Worm (Caenorhabditis elegans) whole organism, young adult: ENCODE results near the gene W04G3.7.

Experiments
- B0035.1 ChIP-seq: sonication (generic microtip); optimal IDR thresholded peaks from 2 replicates; lab custom pipeline; 2016; ENCODE audit warnings: missing genetic modification characterization, mild to moderate bottlenecking, missing compliant biosample characterization, missing genotype, missing genetic modification reagents
- B0336.3 ChIP-seq: fragments of 200-800 bp; sonication (Bioruptor generic); IDR thresholded peaks from 2 replicates; pipeline ENCODE4 v1.3.6; 2022; ENCODE audit warnings: missing genetic modification characterization, missing compliant biosample characterization
- F10E7.11 ChIP-seq: sonication (generic microtip); optimal IDR thresholded peaks from 2 replicates; lab custom pipeline; 2017; ENCODE audit warnings: mild to moderate bottlenecking, missing genetic modification characterization, moderate library complexity, missing compliant biosample characterization
- F52B5.7 ChIP-seq: sonication (generic microtip); optimal IDR thresholded peaks from 2 replicates; lab custom pipeline; 2016; ENCODE audit warnings: mild to moderate bottlenecking, missing genetic modification characterization, missing compliant biosample characterization
- Y67H2A.10 ChIP-seq: fragments of 200-800 bp; sonication (Bioruptor generic); conservative IDR thresholded peaks from 2 replicates; pipeline ENCODE4 v1.3.6; 2022; ENCODE audit warnings: missing genetic modification reagents, missing genetic modification characterization, missing compliant biosample characterization
- atf-7 ChIP-seq: sonication (generic microtip); optimal IDR thresholded peaks from 2 replicates; lab custom pipeline; 2017; ENCODE audit warnings: mild to moderate bottlenecking, missing genetic modification characterization, missing compliant biosample characterization
- attf-3 ChIP-seq: fragments of 200-800 bp; sonication (Bioruptor generic); conservative IDR thresholded peaks from 2 replicates; pipeline ENCODE4 v1.3.6; 2022; ENCODE audit warnings: missing genetic modification reagents, missing genetic modification characterization, missing compliant biosample characterization
- bed-2 ChIP-seq: fragments of 200-800 bp; sonication (Bioruptor generic); IDR thresholded peaks from 2 replicates; pipeline ENCODE4 v1.3.6; 2022; ENCODE audit warnings: missing genetic modification reagents, missing genetic modification characterization, missing compliant biosample characterization
- cebp-1 ChIP-seq, 2 experiments: fragments of 200-800 bp in 1 of 2; sonication (Bioruptor generic) in 1 of 2; sonication (generic microtip) in 1 of 2; IDR thresholded peaks in 1 of 2; optimal IDR thresholded peaks in 1 of 2; 2 replicates each; pipeline versions ENCODE4 v1.3.6 to Lab custom; 2017 to 2022; ENCODE audit warnings: missing compliant biosample characterization in 2 of 2, missing genetic modification characterization in 2 of 2, mild to moderate bottlenecking in 1 of 2, missing genetic modification reagents in 1 of 2, moderate library complexity in 1 of 2
- dox-1 ChIP-seq: fragments of 200-800 bp; sonication (Bioruptor generic); IDR thresholded peaks from 2 replicates; pipeline ENCODE4 v1.3.6; 2022; ENCODE audit warnings: missing genetic modification reagents, missing genetic modification characterization, missing compliant biosample characterization
- egl-18 ChIP-seq: fragments of 200-800 bp; sonication (Bioruptor generic); IDR thresholded peaks from 2 replicates; pipeline ENCODE4 v1.3.6; 2022; ENCODE audit warnings: missing genetic modification reagents, missing genetic modification characterization, missing compliant biosample characterization
- egrh-3 ChIP-seq: fragments of 200-800 bp; sonication (Bioruptor generic); IDR thresholded peaks from 2 replicates; pipeline ENCODE4 v1.3.6; 2022; ENCODE audit warnings: missing genetic modification reagents, missing genetic modification characterization, missing compliant biosample characterization
- ekl-4 ChIP-seq: fragments of 200-800 bp; sonication (Bioruptor generic); IDR thresholded peaks from 2 replicates; pipeline ENCODE4 v1.3.6; 2022; ENCODE audit warnings: missing genetic modification reagents, missing genetic modification characterization, missing compliant biosample characterization
- ets-4 ChIP-seq: fragments of 200-800 bp; sonication (Bioruptor generic); optimal IDR thresholded peaks from 2 replicates; lab custom pipeline; 2018; ENCODE audit warnings: mild to moderate bottlenecking, missing genetic modification characterization, missing compliant biosample characterization
- fkh-3 ChIP-seq: sonication (generic microtip); optimal IDR thresholded peaks from 2 replicates; lab custom pipeline; 2016; ENCODE audit warnings: mild to moderate bottlenecking, missing genetic modification characterization, missing compliant biosample characterization
- him-1 ChIP-seq: sonication (generic microtip); optimal IDR thresholded peaks from 2 replicates; lab custom pipeline; 2016; ENCODE audit warnings: missing genotype, missing genetic modification reagents, missing genetic modification characterization, missing compliant biosample characterization
- hmg-20 ChIP-seq: fragments of 200-800 bp; sonication (Bioruptor generic); IDR thresholded peaks from 2 replicates; pipeline ENCODE4 v1.3.6; 2022; ENCODE audit warnings: missing genetic modification reagents, missing genetic modification characterization, missing compliant biosample characterization
- let-607 ChIP-seq, 2 experiments: fragments of 200-800 bp in 1 of 2; sonication (Bioruptor generic) in 1 of 2; sonication (generic microtip) in 1 of 2; optimal IDR thresholded peaks; 2 replicates each; lab custom pipeline; 2016 to 2018; ENCODE audit warnings: mild to moderate bottlenecking in 2 of 2, missing compliant biosample characterization in 2 of 2, missing genetic modification characterization in 2 of 2, moderate library complexity in 2 of 2, missing genotype in 1 of 2
- lin-26 ChIP-seq: fragments of 200-800 bp; sonication (Bioruptor generic); IDR thresholded peaks from 2 replicates; pipeline ENCODE4 v1.3.6; 2022; ENCODE audit warnings: missing genetic modification reagents, missing genetic modification characterization, missing compliant biosample characterization
- lin-35 ChIP-seq, 3 experiments: fragments of 150-350 bp in 2 of 3; sonication (generic microtip) in 1 of 3; optimal IDR thresholded peaks; 2 replicates each; lab custom pipeline; 2014 to 2018; ENCODE audit warnings: missing biosample characterization in 3 of 3, missing genetic modification characterization in 3 of 3, missing genetic modification reagents in 3 of 3
- lin-40 ChIP-seq: sonication (generic microtip); optimal IDR thresholded peaks from 2 replicates; lab custom pipeline; 2016; ENCODE audit warnings: missing genetic modification characterization, mild to moderate bottlenecking, missing compliant biosample characterization, missing genotype, missing genetic modification reagents
- lir-1 ChIP-seq: fragments of 200-800 bp; sonication (Bioruptor generic); conservative IDR thresholded peaks from 2 replicates; pipeline ENCODE4 v1.3.6; 2022; ENCODE audit warnings: missing genetic modification reagents, missing genetic modification characterization, missing compliant biosample characterization
- lsy-27 ChIP-seq: sonication (generic microtip); optimal IDR thresholded peaks from 2 replicates; lab custom pipeline; 2017; ENCODE audit warnings: missing genetic modification characterization, mild to moderate bottlenecking, missing compliant biosample characterization, antibody characterized with exemption, missing genotype, borderline replicate concordance; ENCODE audit not compliant: insufficient read depth
- madf-8 ChIP-seq: fragments of 200-800 bp; sonication (Bioruptor generic); conservative IDR thresholded peaks from 2 replicates; pipeline ENCODE4 v1.3.6; 2022; ENCODE audit warnings: missing genetic modification reagents, missing genetic modification characterization, missing compliant biosample characterization
- mcd-1 ChIP-seq: fragments of 200-800 bp; sonication (Bioruptor generic); IDR thresholded peaks from 2 replicates; pipeline ENCODE4 v1.3.6; 2022; ENCODE audit warnings: missing genetic modification reagents, missing genetic modification characterization, missing compliant biosample characterization
- mxl-1 ChIP-seq: sonication (generic microtip); optimal IDR thresholded peaks from 2 replicates; lab custom pipeline; 2016; ENCODE audit warnings: missing genetic modification characterization, missing compliant biosample characterization
- nfya-2 ChIP-seq: fragments of 200-800 bp; sonication (Bioruptor generic); IDR thresholded peaks from 2 replicates; pipeline ENCODE4 v1.3.6; 2022; ENCODE audit warnings: missing genetic modification reagents, missing genetic modification characterization, missing compliant biosample characterization
- nhr-179 ChIP-seq: sonication (generic microtip); optimal IDR thresholded peaks from 2 replicates; lab custom pipeline; 2016; ENCODE audit warnings: mild to moderate bottlenecking, missing genetic modification characterization, missing compliant biosample characterization
- nhr-27 ChIP-seq: fragments of 200-800 bp; sonication (Bioruptor generic); optimal IDR thresholded peaks from 2 replicates; lab custom pipeline; 2018; ENCODE audit warnings: mild to moderate bottlenecking, missing genetic modification characterization, moderate library complexity, missing compliant biosample characterization
- nhr-80 ChIP-seq: sonication (generic microtip); optimal IDR thresholded peaks from 2 replicates; lab custom pipeline; 2016; ENCODE audit warnings: missing genetic modification characterization, missing compliant biosample characterization
- pbrm-1 ChIP-seq: fragments of 200-800 bp; sonication (Bioruptor generic); IDR thresholded peaks from 2 replicates; pipeline ENCODE4 v1.3.6; 2022; ENCODE audit warnings: missing genetic modification reagents, missing genetic modification characterization, missing compliant biosample characterization
- pha-4 ChIP-seq: fragments of 150-350 bp; sonication (generic microtip); optimal IDR thresholded peaks from 2 replicates; lab custom pipeline; 2014; ENCODE audit warnings: missing biosample characterization, missing genetic modification reagents, missing genetic modification characterization
- rec-8 ChIP-seq, 2 experiments: sonication (generic microtip); optimal IDR thresholded peaks; 2 replicates each; lab custom pipeline; 2016; ENCODE audit warnings: mild to moderate bottlenecking in 2 of 2, missing genetic modification characterization in 2 of 2, missing genetic modification reagents in 2 of 2, missing genotype in 2 of 2, missing biosample characterization in 1 of 2, missing compliant biosample characterization in 1 of 2, moderate library complexity in 1 of 2
- rpc-1 ChIP-seq, 2 experiments: fragments of 150-350 bp in 1 of 2; sonication (generic microtip) in 1 of 2; optimal IDR thresholded peaks; 2 replicates each; lab custom pipeline; 2014 to 2018; ENCODE audit warnings: missing biosample characterization in 1 of 2, missing genetic modification characterization in 1 of 2, missing genetic modification reagents in 1 of 2, missing genotype in 1 of 2
- sdz-38 ChIP-seq: sonication (generic microtip); optimal IDR thresholded peaks from 2 replicates; lab custom pipeline; 2016; ENCODE audit warnings: missing genotype, missing genetic modification characterization, missing compliant biosample characterization
- snpc-3.4 ChIP-seq: sonication (generic microtip); optimal IDR thresholded peaks from 2 replicates; lab custom pipeline; 2017; ENCODE audit warnings: missing genetic modification characterization, mild to moderate bottlenecking, missing compliant biosample characterization, antibody characterized with exemption, moderate library complexity, missing genotype, missing genetic modification reagents
- tlf-1 ChIP-seq: fragments of 200-800 bp; sonication (Bioruptor generic); optimal IDR thresholded peaks from 2 replicates; lab custom pipeline; 2018; ENCODE audit warnings: mild to moderate bottlenecking, missing genetic modification characterization, missing compliant biosample characterization

W04G3.7 gene

DNA sequence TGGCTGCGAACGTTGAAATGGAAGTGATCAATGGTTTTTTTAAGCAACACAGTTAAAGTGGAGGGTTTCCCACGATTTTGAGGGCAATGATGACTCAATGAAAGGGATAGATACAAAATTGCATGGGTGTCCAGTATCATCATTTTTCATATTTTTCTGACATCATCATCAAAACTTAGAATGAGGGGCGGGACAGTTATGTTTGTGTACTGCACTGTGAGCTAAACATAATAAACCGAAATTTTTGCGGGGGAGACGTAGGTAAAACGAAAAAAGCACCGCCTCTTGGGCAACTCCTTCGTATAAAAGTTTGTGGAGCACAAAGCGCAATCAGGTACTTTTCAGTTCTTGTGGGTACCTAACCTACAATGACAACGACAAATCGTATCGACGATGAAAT, 31.4 kb downstream of the W04G3.7 start, which contains the start of gene C09F12.2:
Gene C09F12.2, plus strand, starts transcription at position 301 of the 400 bp plus-strand sequence.
- TF ChIP-seq snpc-3.4 (tag; lab: Kevin White, UChicago) (no peak), lin-40 (tag; lab: Kevin White, UChicago) (no peak)

DNA sequence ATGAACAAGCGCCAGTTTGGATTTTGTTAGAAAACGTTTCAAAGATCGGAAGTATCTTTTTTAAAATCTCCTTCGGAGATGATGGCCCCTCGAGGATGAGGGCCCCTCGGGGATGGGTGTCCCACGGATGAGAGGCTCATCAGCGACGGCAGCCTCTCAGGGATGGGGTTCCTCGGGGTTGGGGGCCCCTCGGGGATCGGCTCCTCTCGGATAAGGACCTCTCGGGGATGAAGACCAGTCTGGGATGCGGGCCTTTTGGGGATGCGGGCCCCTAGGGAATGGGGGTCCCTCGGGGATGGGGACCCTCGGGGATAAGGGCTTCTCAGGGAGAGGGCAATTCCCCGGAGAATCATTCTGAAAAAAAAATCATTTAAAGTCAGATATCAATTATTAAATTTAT, 34.7 kb downstream of the W04G3.7 start:
- TF ChIP-seq F52B5.7 (tag; lab: Kevin White, UChicago): no peak
- TF ChIP-seq egrh-3 (GFP tag; lab: Robert Waterston, UW): peak; percentile 94
- no peak for TF ChIP-seq lsy-27
- TF ChIP-seq rec-8 (tag; optimal IDR thresholded peaks at IDR 0.05; lab: Kevin White, UChicago): no peak
- TF ChIP-seq ekl-4 (GFP tag; lab: Robert Waterston, UW): peak; percentile 50; the same call in 1 of the 2 replicates
- no peak for TF ChIP-seq madf-8
- no peak for TF ChIP-seq him-1

DNA sequence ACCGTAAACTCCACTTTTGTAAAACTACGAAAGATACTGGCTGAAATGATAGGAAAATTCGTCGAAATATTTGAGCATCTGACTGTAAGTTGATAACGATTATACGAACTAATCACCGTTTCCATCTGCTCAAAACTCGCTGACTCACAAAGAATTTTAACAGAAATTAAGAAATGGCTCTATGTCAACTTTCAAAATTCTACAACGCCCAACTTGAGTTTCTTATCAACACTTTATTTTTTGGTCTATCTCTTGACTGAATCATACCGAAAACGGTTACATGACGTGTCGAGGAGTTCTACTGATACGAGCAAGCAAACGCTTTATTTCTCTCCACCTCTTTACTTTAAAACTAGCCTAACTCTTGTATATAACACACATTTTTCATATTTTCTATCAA, 37.9 kb downstream of the W04G3.7 start, which contains the start of gene clc-1:
Gene clc-1, plus strand, starts transcription at position 264 of the 400 bp plus-strand sequence.
- no peak for TF ChIP-seq F10E7.11 (tag; lab: Kevin White, UChicago)
- peak; percentile 96 for TF ChIP-seq nhr-80
- TF ChIP-seq atf-7 (tag; lab: Kevin White, UChicago): peak; percentile 72
- no peak for TF ChIP-seq nhr-179 (tag; lab: Kevin White, UChicago)
- TF ChIP-seq nfya-2 (GFP tag; lab: Robert Waterston, UW): no peak
- TF ChIP-seq pha-4: peak; percentile 64
- peak in 1 of 2 experiments; percentile 51 for TF ChIP-seq let-607 (tag; optimal IDR thresholded peaks at IDR 0.05; lab: Kevin White, UChicago)
- no peak for TF ChIP-seq lir-1
- TF ChIP-seq ets-4: peak; percentile 22
- peak; percentile 54; the same call in 1 of the 2 replicates for TF ChIP-seq dox-1 (GFP tag; lab: Robert Waterston, UW)
- TF ChIP-seq lsy-27: no peak
- TF ChIP-seq egrh-3 (GFP tag; lab: Robert Waterston, UW): no peak

DNA sequence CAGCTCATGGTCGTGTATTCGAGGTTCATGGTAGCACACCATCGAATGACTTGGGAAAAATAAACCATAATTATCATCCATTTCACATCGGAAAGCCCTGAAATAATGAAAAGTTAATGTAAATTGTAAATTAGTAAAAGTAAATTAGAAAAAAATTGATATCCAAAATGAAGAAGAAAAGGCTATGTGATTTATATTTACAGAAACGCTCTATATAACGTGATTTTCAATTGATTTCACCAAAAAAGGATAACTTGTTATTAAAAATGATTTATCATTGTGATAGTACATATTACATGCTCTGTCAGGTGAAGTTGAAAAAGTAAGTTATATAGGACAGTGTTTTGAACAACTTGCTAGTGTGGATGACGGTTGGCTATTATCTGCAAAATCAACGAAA, 42.3 kb downstream of the W04G3.7 start, which contains the start of gene C09F12.3:
Gene C09F12.3, minus strand, starts transcription at position 101 of the 400 bp plus-strand sequence.
- no peak for TF ChIP-seq tlf-1 (GFP tag; lab: Kevin White, UChicago)
- no peak for TF ChIP-seq attf-3 (GFP tag; lab: Robert Waterston, UW)

DNA sequence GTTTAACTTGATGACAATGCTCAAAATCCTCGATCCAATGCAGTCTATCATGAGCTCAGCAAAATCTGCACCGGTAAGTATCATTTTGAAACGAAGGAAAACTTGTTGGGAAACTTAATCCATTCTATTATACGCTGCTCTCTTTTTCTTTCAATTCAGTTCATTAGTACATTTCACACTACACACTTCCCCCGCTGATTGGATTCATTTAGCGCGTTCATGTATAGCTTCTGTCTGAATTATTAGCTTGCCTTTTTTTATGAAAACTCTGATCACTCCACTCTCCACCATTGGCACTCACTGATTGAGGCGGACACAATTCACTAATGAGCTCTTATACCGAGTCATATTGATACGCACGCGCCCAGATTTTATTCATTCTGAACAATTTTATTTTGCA, 46.8 kb downstream of the W04G3.7 start:
- no peak for TF ChIP-seq sdz-38 (tag; lab: Kevin White, UChicago)
- TF ChIP-seq lin-35 (GFP tag; optimal IDR thresholded peaks at IDR 0.05; lab: Kevin White, UChicago): no peak
- TF ChIP-seq cebp-1 (GFP tag; IDR thresholded peaks at IDR 0.05; lab: Robert Waterston, UW): no peak
- no peak for TF ChIP-seq cebp-1 (tag; optimal IDR thresholded peaks at IDR 0.05; lab: Kevin White, UChicago)
- no peak for TF ChIP-seq egl-18 (GFP tag; lab: Robert Waterston, UW)
- TF ChIP-seq lin-26 (GFP tag; lab: Robert Waterston, UW): no peak
- no peak for TF ChIP-seq mxl-1 (tag; lab: Kevin White, UChicago)
- no peak for TF ChIP-seq bed-2
- TF ChIP-seq fkh-3: no peak
- no peak for TF ChIP-seq ets-4
- no peak for TF ChIP-seq mcd-1 (GFP tag; lab: Robert Waterston, UW)
- no peak for TF ChIP-seq him-1
- no peak for TF ChIP-seq B0035.1 (tag; lab: Kevin White, UChicago)
- no peak for TF ChIP-seq nhr-27 (tag; lab: Kevin White, UChicago)
- TF ChIP-seq B0336.3: no peak
- TF ChIP-seq pbrm-1 (GFP tag; lab: Robert Waterston, UW): no peak
- TF ChIP-seq atf-7 (tag; lab: Kevin White, UChicago): no peak
- TF ChIP-seq lsy-27: no peak
- no peak for TF ChIP-seq Y67H2A.10 (GFP tag; lab: Robert Waterston, UW)
- TF ChIP-seq rpc-1 (optimal IDR thresholded peaks at IDR 0.05; lab: Kevin White, UChicago): no peak
- no peak for TF ChIP-seq rpc-1 (tag; optimal IDR thresholded peaks at IDR 0.05; lab: Kevin White, UChicago)
- no peak for TF ChIP-seq hmg-20 (GFP tag; lab: Robert Waterston, UW)
